Worm (Caenorhabditis elegans) whole organism, dauer: ENCODE results near the gene F47B10.4.

Source experiments
- unc-62 ChIP-seq: sonication (generic microtip); optimal IDR thresholded peaks from 2 replicates; lab custom pipeline; 2017; ENCODE audit warnings: missing biosample characterization, missing genetic modification reagents, missing genetic modification characterization

F47B10.4 gene

ce11 chrX:10883203-10883602, 7.9 kb upstream of the F47B10.4 start, which contains the start of gene T21E8.7:
TSS of gene T21E8.7 (plus strand) at chrX:10883503.
- no peak for TF ChIP-seq unc-62 (GFP tag; lab: Kevin White, UChicago)

ce11 chrX:10885872-10886271, 5.2 kb upstream of the F47B10.4 start, which contains the start of gene T21E8.5:
TSS of gene T21E8.5 (plus strand) at chrX:10886172.
- TF ChIP-seq unc-62 (GFP tag; lab: Kevin White, UChicago) = no peak

ce11 chrX:10888201-10888600, 2.9 kb upstream of the F47B10.4 start, which contains the start of gene F47B10.6:
TSS of gene F47B10.6 (plus strand) at chrX:10888501.
- TF ChIP-seq unc-62 (GFP tag; lab: Kevin White, UChicago) = no peak

ce11 chrX:10890456-10890855, 609 bp upstream of the F47B10.4 start, which contains the start of gene F47B10.5:
TSS of gene F47B10.5 (minus strand) at chrX:10890556.
- no peak for TF ChIP-seq unc-62 (GFP tag; lab: Kevin White, UChicago)

ce11 chrX:10891890-10892289, 825 bp downstream of the F47B10.4 start, which contains the start of gene F47B10.3:
TSS of gene F47B10.3 (plus strand) at chrX:10892190.
- TF ChIP-seq unc-62 (GFP tag; lab: Kevin White, UChicago) = no peak

ce11 chrX:10896498-10896897, 5.4 kb downstream of the F47B10.4 start, which contains the start of gene haly-1:
TSS of gene haly-1 (minus strand) at chrX:10896598.
- no peak for TF ChIP-seq unc-62 (GFP tag; lab: Kevin White, UChicago)

ce11 chrX:10900079-10900724, 9.1 kb downstream of the F47B10.4 start, which contains the start of gene suca-1:
TSS of gene suca-1 (minus strand) at chrX:10900114.
- no peak for TF ChIP-seq unc-62 (GFP tag; lab: Kevin White, UChicago)

ce11 chrX:10900952-10901351, 9.9 kb downstream of the F47B10.4 start:
- no peak for TF ChIP-seq unc-62 (GFP tag; lab: Kevin White, UChicago)

- no peak for TF ChIP-seq unc-62 (GFP tag; lab: Kevin White, UChicago)
Observed at ce11 chrX:10901766-10902165, 10.7 kb downstream of the F47B10.4 start.

- TF ChIP-seq unc-62 (GFP tag; lab: Kevin White, UChicago) = no peak
Observed at ce11 chrX:10902723-10903322, 11.8 kb downstream of the F47B10.4 start, which contains the start of gene acbp-3. TSS of gene acbp-3 (plus strand) at chrX:10903272.

ce11 chrX:10903416-10903815, 12.4 kb downstream of the F47B10.4 start:
- no peak for TF ChIP-seq unc-62 (GFP tag; lab: Kevin White, UChicago)

ce11 chrX:10907418-10907817, 16.4 kb downstream of the F47B10.4 start:
- no peak for TF ChIP-seq unc-62 (GFP tag; lab: Kevin White, UChicago)

- TF ChIP-seq unc-62 (GFP tag; lab: Kevin White, UChicago) = no peak
Observed at ce11 chrX:10909661-10910060, 18.6 kb downstream of the F47B10.4 start.

ce11 chrX:10910716-10911115, 19.7 kb downstream of the F47B10.4 start, which contains the start of gene F47B10.8:
TSS of gene F47B10.8 (minus strand) at chrX:10910816.
- TF ChIP-seq unc-62 (GFP tag; lab: Kevin White, UChicago) = no peak

- no peak for TF ChIP-seq unc-62 (GFP tag; lab: Kevin White, UChicago)
Observed at ce11 chrX:10913981-10914380, 22.9 kb downstream of the F47B10.4 start, which contains the start of gene F47B10.9. TSS of gene F47B10.9 (minus strand) at chrX:10914081.
